Worm (Caenorhabditis elegans): ENCODE data around the gene Y42A5A.5.

Gene Y42A5A.5

DNA sequence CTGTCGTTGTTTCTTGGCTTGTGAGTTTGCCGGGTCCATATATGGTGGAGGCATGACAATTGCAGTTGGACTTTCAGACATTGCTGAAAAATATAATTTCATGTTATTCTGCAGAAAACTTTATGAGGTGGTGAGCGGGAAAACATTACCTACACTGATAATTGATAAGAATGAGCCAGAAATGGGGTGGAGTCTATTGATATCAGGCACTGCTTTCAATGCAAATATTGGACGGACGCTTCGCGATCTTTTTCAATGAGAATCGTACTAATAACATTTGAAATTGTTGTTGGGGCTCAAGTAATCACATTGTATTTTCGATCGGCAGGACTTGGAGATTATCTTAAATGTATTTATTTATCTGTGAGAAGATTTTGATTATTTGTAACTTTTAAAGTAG lies 50.4 kb downstream of the Y42A5A.5 start, which contains the start of gene T04C12.1:
Gene T04C12.1, minus strand, starts transcription at position 90 of the 400 bp plus-strand sequence.
- no peak for TF ChIP-seq T26A8.4 (GFP tag; IDR thresholded peaks at IDR 0.05)
- no peak for TF ChIP-seq egl-27 (tag; optimal IDR thresholded peaks at IDR 0.05)
- no peak for TF ChIP-seq madf-9 (GFP tag; conservative IDR thresholded peaks at IDR 0.05)
- no peak for TF ChIP-seq nhr-77 (tag; optimal IDR thresholded peaks at IDR 0.05)
- TF ChIP-seq ceh-62 (tag; optimal IDR thresholded peaks at IDR 0.05) = no peak
- TF ChIP-seq daf-19 (GFP tag; conservative IDR thresholded peaks at IDR 0.05) = no peak
- no peak for TF ChIP-seq ZK337.2 (GFP tag; IDR thresholded peaks at IDR 0.05)
- no peak for TF ChIP-seq spr-1 (tag; optimal IDR thresholded peaks at IDR 0.05)
